Worm (Caenorhabditis elegans) whole organism, L4/young adult: Measurements from ENCODE around the gene C46C2.5.

ENCODE experiments used
- W03F9.2 ChIP-seq: fragments of 150-350 bp; optimal IDR thresholded peaks from 2 replicates; lab custom pipeline; 2014; ENCODE audit warnings: missing biosample characterization, missing genetic modification characterization
- dao-5 ChIP-seq: sonication (generic microtip); optimal IDR thresholded peaks from 2 replicates; lab custom pipeline; 2016; ENCODE audit warnings: missing genotype, missing genetic modification characterization, moderate library complexity, missing compliant biosample characterization
- him-1 ChIP-seq: sonication (generic microtip); optimal IDR thresholded peaks from 2 replicates; lab custom pipeline; 2016; ENCODE audit warnings: missing genotype, missing genetic modification reagents, missing genetic modification characterization, missing compliant biosample characterization

ce11 chrIV:9192522-9192921 lies at the start of gene C46C2.5:
- no peak for TF ChIP-seq W03F9.2 (tag; lab: Kevin White, UChicago)
- TF ChIP-seq him-1 (tag; lab: Kevin White, UChicago) = no peak
- no peak for TF ChIP-seq dao-5 (tag; lab: Kevin White, UChicago)
